Worm (Caenorhabditis elegans): ENCODE measurements around the gene cwp-4.

Gene cwp-4

DNA sequence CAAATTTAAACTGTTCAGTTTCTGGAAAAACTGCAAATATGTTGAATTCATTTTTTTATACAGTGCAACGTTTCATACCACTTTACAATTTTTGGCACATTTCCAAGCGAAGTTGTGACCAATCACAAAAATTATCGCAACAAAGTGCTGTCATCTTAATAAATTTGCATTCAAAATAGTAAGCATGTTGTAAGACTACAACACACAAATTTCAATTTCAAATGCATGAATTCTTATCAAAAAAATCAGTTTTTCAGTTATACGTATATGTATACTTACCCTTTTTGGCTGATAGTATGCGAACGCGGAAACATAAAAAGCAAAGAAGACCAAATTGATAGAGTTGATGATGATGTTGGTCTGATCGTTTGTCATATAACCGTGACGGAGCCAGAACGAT lies 23.2 kb upstream of the cwp-4 start:
- TF ChIP-seq hmbx-1 (tag; optimal IDR thresholded peaks at IDR 0.05): no peak
- TF ChIP-seq pes-1 (GFP tag; IDR thresholded peaks at IDR 0.05): no peak
- no peak for TF ChIP-seq tbx-37 (GFP tag; conservative IDR thresholded peaks at IDR 0.05)
- no peak for TF ChIP-seq ama-1 (optimal IDR thresholded peaks at IDR 0.05)
- no peak for TF ChIP-seq ceh-36 (tag; optimal IDR thresholded peaks at IDR 0.05)
- TF ChIP-seq sea-1 (GFP tag; conservative IDR thresholded peaks at IDR 0.05): no peak
- TF ChIP-seq flt-1 (GFP tag; IDR thresholded peaks at IDR 0.05): no peak
- TF ChIP-seq tbx-11 (GFP tag; IDR thresholded peaks at IDR 0.05): no peak
- no peak for TF ChIP-seq hnd-1 (tag; optimal IDR thresholded peaks at IDR 0.05)
- TF ChIP-seq F13C5.2 (tag; optimal IDR thresholded peaks at IDR 0.05): no peak
- TF ChIP-seq aly-1 (tag; optimal IDR thresholded peaks at IDR 0.05): no peak
- no peak for TF ChIP-seq B0310.2 (tag; optimal IDR thresholded peaks at IDR 0.05)
- no peak for TF ChIP-seq ets-7 (tag; optimal IDR thresholded peaks at IDR 0.05)
- TF ChIP-seq ceh-13 (GFP tag; optimal IDR thresholded peaks at IDR 0.05): no peak
- no peak for TF ChIP-seq tra-4 (tag; optimal IDR thresholded peaks at IDR 0.05)
- TF ChIP-seq scrt-1 (GFP tag; IDR thresholded peaks at IDR 0.05): no peak
- no peak for TF ChIP-seq hmg-4 (GFP tag; optimal IDR thresholded peaks at IDR 0.05)

- TF ChIP-seq F13C5.2 (tag; optimal IDR thresholded peaks at IDR 0.05) (no peak), hmg-4 (GFP tag; optimal IDR thresholded peaks at IDR 0.05) (no peak), flt-1 (GFP tag; IDR thresholded peaks at IDR 0.05) (no peak), ceh-36 (tag; optimal IDR thresholded peaks at IDR 0.05) (no peak), B0310.2 (tag; optimal IDR thresholded peaks at IDR 0.05) (no peak), hnd-1 (tag; optimal IDR thresholded peaks at IDR 0.05) (no peak), scrt-1 (GFP tag; IDR thresholded peaks at IDR 0.05) (no peak), ama-1 (optimal IDR thresholded peaks at IDR 0.05) (no peak), ceh-13 (GFP tag; optimal IDR thresholded peaks at IDR 0.05) (no peak), tbx-11 (GFP tag; IDR thresholded peaks at IDR 0.05) (no peak), tbx-37 (GFP tag; conservative IDR thresholded peaks at IDR 0.05) (no peak), ets-7 (tag; optimal IDR thresholded peaks at IDR 0.05) (no peak), aly-1 (tag; optimal IDR thresholded peaks at IDR 0.05) (no peak), sea-1 (GFP tag; conservative IDR thresholded peaks at IDR 0.05) (no peak), hmbx-1 (tag; optimal IDR thresholded peaks at IDR 0.05) (no peak), pes-1 (GFP tag; IDR thresholded peaks at IDR 0.05) (no peak), tra-4 (tag; optimal IDR thresholded peaks at IDR 0.05) (no peak)
Observed at ce11 chrV:5030715-5031114, 22.7 kb upstream of the cwp-4 start, which contains the start of gene swt-7. TSS of gene swt-7 (minus strand) at chrV:5030815.

- no peak for TF ChIP-seq ama-1 (optimal IDR thresholded peaks at IDR 0.05)
Observed at ce11 chrV:5031764-5032163, 21.7 kb upstream of the cwp-4 start.

DNA sequence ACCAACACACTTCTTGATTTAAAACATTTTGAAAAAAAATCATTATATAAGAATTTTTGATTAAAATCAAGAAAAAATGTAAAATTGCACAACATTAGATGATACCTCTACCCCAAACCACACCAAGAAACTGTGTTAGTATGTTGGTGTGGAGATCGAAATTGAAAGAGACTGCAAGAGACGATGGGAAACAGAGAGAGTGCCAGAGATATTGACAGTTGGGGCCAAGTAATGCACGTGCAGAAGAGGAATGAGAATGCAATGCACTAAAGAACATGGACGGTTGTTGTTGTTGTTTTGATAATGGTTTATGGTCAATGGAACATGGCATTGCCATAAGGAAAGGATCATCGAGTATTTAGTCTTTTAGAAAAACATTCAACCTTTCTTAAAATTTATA lies 21.3 kb upstream of the cwp-4 start:
- TF ChIP-seq tbx-37 (GFP tag; conservative IDR thresholded peaks at IDR 0.05) (no peak), scrt-1 (GFP tag; IDR thresholded peaks at IDR 0.05) (no peak), hmg-4 (GFP tag; optimal IDR thresholded peaks at IDR 0.05) (no peak), hmbx-1 (tag; optimal IDR thresholded peaks at IDR 0.05) (no peak)

DNA sequence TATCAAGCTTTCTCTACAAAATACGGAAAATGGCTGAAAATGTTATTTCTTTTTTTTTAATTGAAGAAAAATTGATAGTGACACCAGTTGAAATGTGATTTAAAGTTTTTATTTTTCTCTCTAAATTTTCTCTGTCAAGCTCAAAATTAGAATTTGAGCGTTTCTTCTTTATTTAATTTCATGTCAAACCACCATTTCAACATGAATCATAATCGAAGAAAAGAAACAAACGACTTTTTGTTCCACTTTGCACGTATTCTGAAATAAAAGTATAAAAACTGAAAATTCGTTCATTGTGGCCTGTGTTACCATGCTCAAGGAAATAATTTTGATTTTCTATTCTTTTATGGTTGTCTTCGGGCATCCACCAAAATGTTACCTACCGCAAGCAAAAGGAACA lies 20.3 kb upstream of the cwp-4 start, which contains the start of gene K11D12.13:
Gene K11D12.13 (plus strand): TSS at position 301 of the 400 bp plus-strand sequence.
- no peak for TF ChIP-seq aly-1 (tag; optimal IDR thresholded peaks at IDR 0.05)
- no peak for TF ChIP-seq tra-4 (tag; optimal IDR thresholded peaks at IDR 0.05)
- TF ChIP-seq flt-1 (GFP tag; IDR thresholded peaks at IDR 0.05): no peak
- no peak for TF ChIP-seq ama-1 (optimal IDR thresholded peaks at IDR 0.05)
- no peak for TF ChIP-seq sea-1 (GFP tag; conservative IDR thresholded peaks at IDR 0.05)
- TF ChIP-seq tbx-37 (GFP tag; conservative IDR thresholded peaks at IDR 0.05): no peak
- no peak for TF ChIP-seq ets-7 (tag; optimal IDR thresholded peaks at IDR 0.05)
- no peak for TF ChIP-seq ceh-13 (GFP tag; optimal IDR thresholded peaks at IDR 0.05)
- TF ChIP-seq tbx-11 (GFP tag; IDR thresholded peaks at IDR 0.05): no peak
- no peak for TF ChIP-seq pes-1 (GFP tag; IDR thresholded peaks at IDR 0.05)
- TF ChIP-seq hmbx-1 (tag; optimal IDR thresholded peaks at IDR 0.05): no peak
- no peak for TF ChIP-seq hnd-1 (tag; optimal IDR thresholded peaks at IDR 0.05)
- no peak for TF ChIP-seq B0310.2 (tag; optimal IDR thresholded peaks at IDR 0.05)
- TF ChIP-seq F13C5.2 (tag; optimal IDR thresholded peaks at IDR 0.05): no peak
- no peak for TF ChIP-seq ceh-36 (tag; optimal IDR thresholded peaks at IDR 0.05)
- TF ChIP-seq scrt-1 (GFP tag; IDR thresholded peaks at IDR 0.05): no peak

ce11 chrV:5035058-5035457 lies 18.4 kb upstream of the cwp-4 start, which contains the start of gene K11D12.6:
TSS of gene K11D12.6 (minus strand) at chrV:5035158.
- TF ChIP-seq aly-1 (tag; optimal IDR thresholded peaks at IDR 0.05): no peak
- no peak for TF ChIP-seq pes-1 (GFP tag; IDR thresholded peaks at IDR 0.05)
- TF ChIP-seq tbx-11 (GFP tag; IDR thresholded peaks at IDR 0.05): no peak
- no peak for TF ChIP-seq tbx-37 (GFP tag; conservative IDR thresholded peaks at IDR 0.05)

- TF ChIP-seq sea-1 (GFP tag; conservative IDR thresholded peaks at IDR 0.05) (no peak), tbx-37 (GFP tag; conservative IDR thresholded peaks at IDR 0.05) (no peak), hnd-1 (tag; optimal IDR thresholded peaks at IDR 0.05) (no peak), pes-1 (GFP tag; IDR thresholded peaks at IDR 0.05) (no peak), B0310.2 (tag; optimal IDR thresholded peaks at IDR 0.05) (no peak), hmbx-1 (tag; optimal IDR thresholded peaks at IDR 0.05) (no peak), tra-4 (tag; optimal IDR thresholded peaks at IDR 0.05) (no peak), tbx-11 (GFP tag; IDR thresholded peaks at IDR 0.05) (no peak), F13C5.2 (tag; optimal IDR thresholded peaks at IDR 0.05) (no peak), scrt-1 (GFP tag; IDR thresholded peaks at IDR 0.05) (no peak), ets-7 (tag; optimal IDR thresholded peaks at IDR 0.05) (no peak)
Observed at ce11 chrV:5036364-5036763, 17.1 kb upstream of the cwp-4 start, which contains the start of gene K11D12.7. TSS of gene K11D12.7 (minus strand) at chrV:5036464.

- TF ChIP-seq ceh-36 (tag; optimal IDR thresholded peaks at IDR 0.05) (no peak), ceh-13 (GFP tag; optimal IDR thresholded peaks at IDR 0.05) (no peak), flt-1 (GFP tag; IDR thresholded peaks at IDR 0.05) (no peak), tbx-11 (GFP tag; IDR thresholded peaks at IDR 0.05) (no peak), pes-1 (GFP tag; IDR thresholded peaks at IDR 0.05) (no peak), hmbx-1 (tag; optimal IDR thresholded peaks at IDR 0.05) (no peak), ets-7 (tag; optimal IDR thresholded peaks at IDR 0.05) (no peak), hnd-1 (tag; optimal IDR thresholded peaks at IDR 0.05) (no peak), F13C5.2 (tag; optimal IDR thresholded peaks at IDR 0.05) (no peak), scrt-1 (GFP tag; IDR thresholded peaks at IDR 0.05) (no peak)
Observed at ce11 chrV:5038449-5038848, 15.0 kb upstream of the cwp-4 start.

Measured in whole organism, early embryonic.